Worm (Caenorhabditis elegans) whole organism, midembryonic: ENCODE results near the gene sprr-3.

ENCODE experiments used
- T22C8.4 ChIP-seq: fragments of 200-800 bp; sonication (Bioruptor generic); IDR thresholded peaks from 2 replicates; pipeline ENCODE4 v1.3.6; 2022; ENCODE audit warnings: missing genetic modification characterization, missing compliant biosample characterization
- cog-1 ChIP-seq: sonication (generic microtip); optimal IDR thresholded peaks from 2 replicates; lab custom pipeline; 2016; ENCODE audit warnings: missing genetic modification characterization, missing compliant biosample characterization
- flt-1 ChIP-seq: fragments of 200-800 bp; sonication (Bioruptor generic); IDR thresholded peaks from 2 replicates; pipeline ENCODE4 v1.3.6; 2022; ENCODE audit warnings: missing genetic modification characterization, missing compliant biosample characterization
- klf-2 ChIP-seq: fragments of 200-800 bp; sonication (Bioruptor generic); conservative IDR thresholded peaks from 2 replicates; pipeline ENCODE4 v1.3.6; 2022; ENCODE audit warnings: missing genetic modification reagents, missing genetic modification characterization, missing compliant biosample characterization
- med-1 ChIP-seq: sonication (generic microtip); optimal IDR thresholded peaks from 2 replicates; lab custom pipeline; 2017; ENCODE audit warnings: missing genetic modification characterization, mild to moderate bottlenecking, missing compliant biosample characterization, antibody characterized with exemption, missing genetic modification reagents; ENCODE audit not compliant: insufficient read depth
- ref-1 ChIP-seq: fragments of 200-800 bp; sonication (Bioruptor generic); conservative IDR thresholded peaks from 2 replicates; pipeline ENCODE4 v1.3.6; 2022; ENCODE audit warnings: missing genetic modification reagents, missing genetic modification characterization, missing compliant biosample characterization
- tab-1 ChIP-seq: fragments of 200-800 bp; sonication (Bioruptor generic); IDR thresholded peaks from 2 replicates; pipeline ENCODE4 v1.3.6; 2022; ENCODE audit warnings: missing genetic modification characterization, missing compliant biosample characterization
- ztf-23 ChIP-seq: fragments of 200-800 bp; sonication (Bioruptor generic); IDR thresholded peaks from 2 replicates; pipeline ENCODE4 v1.3.6; 2022; ENCODE audit warnings: missing genetic modification reagents, missing genetic modification characterization, missing compliant biosample characterization
- ztf-29 ChIP-seq: fragments of 200-800 bp; sonication (Bioruptor generic); IDR thresholded peaks from 2 replicates; pipeline ENCODE4 v1.3.6; 2022; ENCODE audit warnings: missing genetic modification reagents, missing genetic modification characterization, missing compliant biosample characterization

sprr-3 gene

ce11 chrIV:2542001-2542400 is at the start of gene sprr-3:
Gene sprr-3 (plus strand): TSS chrIV:2542301.
- TF ChIP-seq klf-2 (GFP tag; lab: Robert Waterston, UW) (no peak), med-1 (no peak), ztf-23 (GFP tag; lab: Robert Waterston, UW) (no peak), flt-1 (GFP tag; lab: Robert Waterston, UW) (no peak), tab-1 (GFP tag; lab: Robert Waterston, UW) (no peak), ref-1 (GFP tag; lab: Robert Waterston, UW) (no peak), cog-1 (no peak), ztf-29 (no peak), T22C8.4 (GFP tag; lab: Robert Waterston, UW) (no peak)

DNA sequence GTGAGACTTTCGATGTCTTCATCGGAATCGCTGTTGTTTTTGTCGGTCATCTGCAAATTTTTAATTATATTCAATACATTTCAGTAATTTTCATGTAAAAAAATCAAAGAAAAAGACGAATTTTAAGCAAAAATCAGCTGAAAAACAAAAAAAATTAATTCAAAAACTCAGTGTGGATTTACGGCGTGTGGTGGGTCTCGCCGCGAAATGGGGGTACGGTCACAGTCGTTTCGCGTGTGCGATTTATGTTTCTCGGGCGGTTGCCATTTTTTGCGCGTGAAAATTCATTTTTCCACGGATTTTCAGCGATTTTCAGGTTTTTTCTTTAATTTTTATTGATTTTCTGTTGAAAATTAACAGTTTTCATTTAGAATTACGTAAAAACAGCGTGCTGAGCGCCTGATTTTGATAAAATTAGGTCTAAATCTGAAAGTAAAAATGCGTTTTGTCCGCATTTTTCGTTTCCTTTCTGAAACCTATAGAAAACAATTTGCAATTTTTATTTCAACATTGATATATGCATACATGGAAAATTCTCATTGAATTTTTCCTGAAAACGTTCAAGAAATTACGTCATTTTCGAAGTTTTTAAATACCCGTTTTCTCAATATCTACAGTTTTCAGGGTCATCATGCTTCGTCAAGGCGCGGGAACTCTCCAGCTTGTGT is 46.8 kb upstream of the sprr-3 start, which contains the start of the genes ccdc-12 and Y69A2AR.18:
TSS of gene ccdc-12 (minus strand) at position 57 of the 668 bp plus-strand sequence.
TSS of gene Y69A2AR.18 (plus strand) at position 618 of the 668 bp plus-strand sequence.
- no peak for TF ChIP-seq flt-1 (GFP tag; lab: Robert Waterston, UW)
- TF ChIP-seq ztf-29: no peak
- no peak for TF ChIP-seq tab-1 (GFP tag; lab: Robert Waterston, UW)
- no peak for TF ChIP-seq med-1
- TF ChIP-seq ztf-23 (GFP tag; lab: Robert Waterston, UW): no peak
- TF ChIP-seq klf-2 (GFP tag; lab: Robert Waterston, UW): no peak
- TF ChIP-seq T22C8.4 (GFP tag; lab: Robert Waterston, UW): no peak
- TF ChIP-seq ref-1 (GFP tag; lab: Robert Waterston, UW): no peak
- no peak for TF ChIP-seq cog-1

ce11 chrIV:2496084-2496483 is 46.0 kb upstream of the sprr-3 start:
- TF ChIP-seq ref-1 (GFP tag; lab: Robert Waterston, UW): no peak
- TF ChIP-seq tab-1 (GFP tag; lab: Robert Waterston, UW): no peak
- no peak for TF ChIP-seq klf-2 (GFP tag; lab: Robert Waterston, UW)
- no peak for TF ChIP-seq flt-1 (GFP tag; lab: Robert Waterston, UW)
- TF ChIP-seq ztf-29: no peak
- no peak for TF ChIP-seq ztf-23 (GFP tag; lab: Robert Waterston, UW)
- no peak for TF ChIP-seq med-1
- no peak for TF ChIP-seq cog-1
- no peak for TF ChIP-seq T22C8.4 (GFP tag; lab: Robert Waterston, UW)

- TF ChIP-seq flt-1 (GFP tag; lab: Robert Waterston, UW) (no peak), tab-1 (GFP tag; lab: Robert Waterston, UW) (no peak), cog-1 (no peak), ztf-29 (no peak), ztf-23 (GFP tag; lab: Robert Waterston, UW) (no peak), T22C8.4 (GFP tag; lab: Robert Waterston, UW) (no peak), klf-2 (GFP tag; lab: Robert Waterston, UW) (no peak), med-1 (no peak)
These were observed 44.4 kb upstream of the sprr-3 start, which contains the start of gene Y69A2AR.16 for ce11 chrIV:2497615-2498183. Gene Y69A2AR.16 (plus strand): TSS chrIV:2497803.

ce11 chrIV:2507824-2508223 is 34.3 kb upstream of the sprr-3 start, which contains the start of gene Y69A2AR.22:
Gene Y69A2AR.22 (minus strand): TSS chrIV:2507924.
- no peak for TF ChIP-seq ztf-23 (GFP tag; lab: Robert Waterston, UW)
- TF ChIP-seq med-1: no peak
- no peak for TF ChIP-seq ztf-29

ce11 chrIV:2526836-2527235 is 15.3 kb upstream of the sprr-3 start:
- TF ChIP-seq tab-1 (GFP tag; lab: Robert Waterston, UW) (no peak), T22C8.4 (GFP tag; lab: Robert Waterston, UW) (peak; percentile 79), klf-2 (GFP tag; lab: Robert Waterston, UW) (no peak), ref-1 (GFP tag; lab: Robert Waterston, UW) (no peak), med-1 (no peak)

- peak; percentile 26; the same call in 1 of the 2 replicates for TF ChIP-seq T22C8.4 (GFP tag; lab: Robert Waterston, UW)
These were observed 13.4 kb upstream of the sprr-3 start for ce11 chrIV:2528741-2529140.

- no peak for TF ChIP-seq med-1
- TF ChIP-seq T22C8.4 (GFP tag; lab: Robert Waterston, UW): peak; percentile 54
- no peak for TF ChIP-seq ztf-29
- TF ChIP-seq ztf-23 (GFP tag; lab: Robert Waterston, UW): no peak
- TF ChIP-seq cog-1: no peak
- TF ChIP-seq ref-1 (GFP tag; lab: Robert Waterston, UW): no peak
These were observed 12.8 kb upstream of the sprr-3 start for ce11 chrIV:2529281-2529680.

DNA sequence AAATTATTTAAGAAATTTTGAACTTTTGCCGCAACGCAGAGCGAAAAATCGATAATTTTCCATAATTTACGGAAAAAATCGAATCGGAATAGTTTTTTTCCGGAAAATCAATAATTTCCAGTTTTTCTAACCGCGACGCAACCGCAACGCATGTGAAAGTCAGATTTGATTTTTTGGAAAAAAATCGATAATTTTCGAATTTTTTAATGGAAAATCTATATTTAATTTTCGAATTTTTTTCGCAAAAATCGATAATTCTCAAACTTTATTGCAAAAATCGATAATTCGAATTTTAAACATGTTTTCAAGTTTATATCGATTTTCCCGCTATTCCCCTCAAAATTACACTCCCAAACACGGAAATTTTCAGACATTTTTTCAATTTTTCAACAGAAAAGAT is 11.8 kb upstream of the sprr-3 start:
- TF ChIP-seq T22C8.4 (GFP tag; lab: Robert Waterston, UW): peak; percentile 77; the same call in 1 of the 2 replicates
- no peak for TF ChIP-seq klf-2 (GFP tag; lab: Robert Waterston, UW)

ce11 chrIV:2537741-2538140 is 4.4 kb upstream of the sprr-3 start:
- TF ChIP-seq T22C8.4 (GFP tag; lab: Robert Waterston, UW): no peak
- no peak for TF ChIP-seq cog-1
- TF ChIP-seq tab-1 (GFP tag; lab: Robert Waterston, UW): no peak
- no peak for TF ChIP-seq ztf-23 (GFP tag; lab: Robert Waterston, UW)
- TF ChIP-seq flt-1 (GFP tag; lab: Robert Waterston, UW): no peak
- TF ChIP-seq klf-2 (GFP tag; lab: Robert Waterston, UW): no peak
- TF ChIP-seq med-1: no peak
- TF ChIP-seq ref-1 (GFP tag; lab: Robert Waterston, UW): no peak
